Worm (Caenorhabditis elegans) whole organism, late embryonic: ENCODE results near the gene spt-4.

ENCODE experiments used
- K09A11.1 ChIP-seq: sonication (generic microtip); optimal IDR thresholded peaks from 2 replicates; lab custom pipeline; 2017; ENCODE audit warnings: antibody characterized with exemption, mild to moderate bottlenecking, missing genetic modification characterization, missing compliant biosample characterization; ENCODE audit not compliant: insufficient read depth
- T23F11.4 ChIP-seq: fragments of 200-800 bp; sonication (Bioruptor generic); optimal IDR thresholded peaks from 2 replicates; lab custom pipeline; 2018; ENCODE audit warnings: mild to moderate bottlenecking, missing genetic modification characterization, missing compliant biosample characterization
- ceh-14 ChIP-seq: sonication (generic microtip); optimal IDR thresholded peaks from 2 replicates; lab custom pipeline; 2016; ENCODE audit warnings: missing genotype, missing genetic modification characterization, missing compliant biosample characterization
- ceh-18 ChIP-seq: sonication (generic microtip); optimal IDR thresholded peaks from 2 replicates; lab custom pipeline; 2016; ENCODE audit warnings: missing genetic modification characterization, missing compliant biosample characterization
- ceh-19 ChIP-seq: fragments of 200-800 bp; sonication (Bioruptor generic); optimal IDR thresholded peaks from 2 replicates; lab custom pipeline; 2018; ENCODE audit warnings: mild to moderate bottlenecking, missing genetic modification characterization, missing compliant biosample characterization
- ceh-2 ChIP-seq: sonication (generic microtip); optimal IDR thresholded peaks from 2 replicates; lab custom pipeline; 2016; ENCODE audit warnings: missing genotype, missing genetic modification characterization, missing compliant biosample characterization
- ceh-22 ChIP-seq: sonication (generic microtip); optimal IDR thresholded peaks from 2 replicates; lab custom pipeline; 2017; ENCODE audit warnings: missing biosample characterization, missing genetic modification characterization
- ceh-31 ChIP-seq: sonication (generic microtip); optimal IDR thresholded peaks from 2 replicates; lab custom pipeline; 2016; ENCODE audit warnings: missing genetic modification characterization, missing compliant biosample characterization
- ceh-45 ChIP-seq: fragments of 200-800 bp; sonication (Bioruptor generic); IDR thresholded peaks from 2 replicates; pipeline ENCODE4 v1.3.6; 2022; ENCODE audit warnings: missing genetic modification reagents, missing genetic modification characterization, missing compliant biosample characterization
- ceh-48 ChIP-seq: sonication (generic microtip); optimal IDR thresholded peaks from 2 replicates; lab custom pipeline; 2016; ENCODE audit warnings: missing genetic modification characterization, inconsistent platforms, missing compliant biosample characterization
- ceh-9 ChIP-seq: sonication (generic microtip); optimal IDR thresholded peaks from 2 replicates; lab custom pipeline; 2016; ENCODE audit warnings: mild to moderate bottlenecking, missing genetic modification characterization, inconsistent platforms, missing compliant biosample characterization
- che-1 ChIP-seq: sonication (generic microtip); optimal IDR thresholded peaks from 2 replicates; lab custom pipeline; 2016; ENCODE audit warnings: mild to moderate bottlenecking, missing genetic modification characterization, missing compliant biosample characterization
- elt-4 ChIP-seq: sonication (generic microtip); optimal IDR thresholded peaks from 2 replicates; lab custom pipeline; 2016; ENCODE audit warnings: missing genetic modification characterization, missing compliant biosample characterization
- fax-1 ChIP-seq: sonication (generic microtip); optimal IDR thresholded peaks from 2 replicates; lab custom pipeline; 2016; ENCODE audit warnings: missing genotype, missing genetic modification characterization, missing compliant biosample characterization
- fkh-10 ChIP-seq: fragments of 150-350 bp; optimal IDR thresholded peaks from 2 replicates; lab custom pipeline; 2014; ENCODE audit warnings: missing biosample characterization, missing genetic modification reagents, missing genetic modification characterization
- fkh-6 ChIP-seq: sonication (generic microtip); optimal IDR thresholded peaks from 2 replicates; lab custom pipeline; 2016; ENCODE audit warnings: missing genetic modification characterization, missing compliant biosample characterization
- hlh-13 ChIP-seq: fragments of 200-800 bp; sonication (Bioruptor generic); optimal IDR thresholded peaks from 2 replicates; lab custom pipeline; 2018; ENCODE audit warnings: mild to moderate bottlenecking, missing genetic modification characterization, missing compliant biosample characterization
- hlh-8 ChIP-seq: sonication (generic microtip); optimal IDR thresholded peaks from 2 replicates; lab custom pipeline; 2016; ENCODE audit warnings: missing genotype, missing genetic modification characterization, missing compliant biosample characterization
- lim-6 ChIP-seq: sonication (generic microtip); optimal IDR thresholded peaks from 2 replicates; lab custom pipeline; 2016; ENCODE audit warnings: missing genetic modification characterization, missing compliant biosample characterization
- mec-3 ChIP-seq: sonication (generic microtip); optimal IDR thresholded peaks from 2 replicates; lab custom pipeline; 2016; ENCODE audit warnings: borderline replicate concordance, missing genetic modification characterization, missing compliant biosample characterization
- nhr-11 ChIP-seq: fragments of 150-350 bp; optimal IDR thresholded peaks from 2 replicates; lab custom pipeline; 2014; ENCODE audit warnings: missing biosample characterization, missing genetic modification characterization
- npax-4 ChIP-seq: sonication (generic microtip); optimal IDR thresholded peaks from 2 replicates; lab custom pipeline; 2016; ENCODE audit warnings: missing genetic modification characterization, missing compliant biosample characterization
- pax-1 ChIP-seq: fragments of 150-350 bp; optimal IDR thresholded peaks from 2 replicates; lab custom pipeline; 2014; ENCODE audit warnings: missing biosample characterization, missing genetic modification characterization
- pha-4 ChIP-seq: fragments of 150-350 bp; optimal IDR thresholded peaks from 2 replicates; lab custom pipeline; 2018; ENCODE audit warnings: missing biosample characterization, missing genetic modification reagents, missing genetic modification characterization
- pros-1 ChIP-seq: fragments of 150-350 bp; optimal IDR thresholded peaks from 2 replicates; lab custom pipeline; 2014; ENCODE audit warnings: missing biosample characterization, missing genetic modification reagents, missing genetic modification characterization
- ref-2 ChIP-seq: sonication (generic microtip); optimal IDR thresholded peaks from 2 replicates; lab custom pipeline; 2016; ENCODE audit warnings: missing genetic modification characterization, missing compliant biosample characterization
- rnt-1 ChIP-seq: sonication (generic microtip); optimal IDR thresholded peaks from 2 replicates; lab custom pipeline; 2016; ENCODE audit warnings: missing genetic modification characterization, missing compliant biosample characterization
- sdc-2 ChIP-seq: sonication (generic microtip); optimal IDR thresholded peaks from 2 replicates; lab custom pipeline; 2016; ENCODE audit warnings: missing genotype, missing genetic modification characterization, missing compliant biosample characterization
- tbx-7 ChIP-seq: sonication (generic microtip); optimal IDR thresholded peaks from 2 replicates; lab custom pipeline; 2016; ENCODE audit warnings: missing genotype, missing genetic modification characterization, missing compliant biosample characterization
- unc-3 ChIP-seq, 2 experiments: fragments of 200-800 bp in 1 of 2; sonication (Bioruptor generic) in 1 of 2; sonication (generic microtip) in 1 of 2; conservative IDR thresholded peaks in 1 of 2; optimal IDR thresholded peaks in 1 of 2; 2 replicates each; pipeline versions ENCODE4 v1.3.6 to Lab custom; 2016 to 2022; ENCODE audit warnings: missing compliant biosample characterization in 2 of 2, missing genetic modification characterization in 2 of 2, missing genetic modification reagents in 1 of 2
- unc-86 ChIP-seq: sonication (generic microtip); optimal IDR thresholded peaks from 2 replicates; lab custom pipeline; 2016; ENCODE audit warnings: missing genetic modification characterization, missing compliant biosample characterization
- zip-5 ChIP-seq: sonication (generic microtip); optimal IDR thresholded peaks from 2 replicates; lab custom pipeline; 2016; ENCODE audit warnings: missing genetic modification characterization, missing compliant biosample characterization

Gene spt-4

ce11 chrIII:39516-39915 lies 30.0 kb downstream of the spt-4 start:
- TF ChIP-seq rnt-1 (tag; lab: Kevin White, UChicago) (no peak), ceh-31 (tag; lab: Kevin White, UChicago) (peak; percentile 26)

ce11 chrIII:38117-38516 lies 31.4 kb downstream of the spt-4 start, which contains the start of gene clp-10:
Gene clp-10 (minus strand): TSS chrIII:38217.
- TF ChIP-seq rnt-1 (tag; lab: Kevin White, UChicago) (no peak), mec-3 (tag; lab: Kevin White, UChicago) (no peak), tbx-7 (tag; lab: Kevin White, UChicago) (no peak), nhr-11 (no peak), pros-1 (tag; lab: Kevin White, UChicago) (no peak), unc-3 (GFP tag; conservative IDR thresholded peaks at IDR 0.05; lab: Robert Waterston, UW) (no peak), unc-3 (tag; optimal IDR thresholded peaks at IDR 0.05; lab: Kevin White, UChicago) (no peak)

DNA sequence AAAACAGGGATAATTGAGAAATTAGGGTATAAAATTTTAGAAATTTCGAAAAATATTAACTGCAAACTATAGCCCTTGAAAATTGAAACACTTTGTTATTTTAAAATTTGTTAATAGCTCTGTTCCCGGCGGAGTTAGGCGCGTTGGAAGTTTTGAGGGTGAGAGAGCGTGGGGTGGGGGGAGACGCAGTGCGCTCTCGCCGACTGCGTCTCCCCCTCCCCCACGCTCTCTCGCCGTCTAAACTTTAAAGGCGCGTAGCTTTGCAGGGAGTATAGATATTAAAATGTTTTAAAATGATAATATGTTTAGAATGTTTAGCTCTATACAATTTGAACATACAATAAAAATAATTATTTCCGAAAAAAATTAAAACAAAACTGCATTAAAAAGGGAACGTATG lies 36.3 kb downstream of the spt-4 start:
- TF ChIP-seq mec-3 (tag; lab: Kevin White, UChicago): no peak
- TF ChIP-seq npax-4 (tag; lab: Kevin White, UChicago): no peak

- TF ChIP-seq ceh-2 (tag; lab: Kevin White, UChicago) (no peak), ceh-48 (no peak), unc-86 (tag; lab: Kevin White, UChicago) (no peak), che-1 (tag; lab: Kevin White, UChicago) (no peak), elt-4 (no peak), ref-2 (tag; lab: Kevin White, UChicago) (no peak), ceh-22 (tag; lab: Kevin White, UChicago) (no peak), ceh-19 (no peak), hlh-13 (no peak), nhr-11 (no peak), fax-1 (tag; lab: Kevin White, UChicago) (no peak), pax-1 (tag; lab: Kevin White, UChicago) (no peak), fkh-6 (tag; lab: Kevin White, UChicago) (no peak), pha-4 (tag; lab: Kevin White, UChicago) (no peak)
Measured at ce11 chrIII:31600-31999, 38.0 kb downstream of the spt-4 start.

DNA sequence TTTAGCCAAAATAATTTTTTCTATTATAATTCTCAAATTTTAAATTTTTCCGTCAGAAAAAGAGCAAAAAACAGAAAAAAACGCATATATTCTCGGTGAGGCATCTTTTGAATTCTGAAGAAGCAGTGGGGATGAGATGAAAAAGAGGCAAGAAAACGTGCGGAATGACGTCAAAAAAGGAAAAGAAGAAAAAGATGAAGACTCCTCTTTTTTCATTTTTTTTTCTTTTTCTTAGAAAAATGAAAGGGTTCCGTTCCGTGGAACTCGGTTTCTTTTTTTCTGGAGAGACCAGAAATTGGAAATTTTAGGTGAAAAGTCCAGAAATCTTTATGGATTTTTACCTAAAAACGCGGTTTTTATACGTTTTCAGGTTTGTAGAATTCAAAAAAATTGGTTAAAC lies 39.2 kb downstream of the spt-4 start:
- TF ChIP-seq ceh-18 (tag; lab: Kevin White, UChicago) (no peak), nhr-11 (no peak), T23F11.4 (GFP tag; lab: Kevin White, UChicago) (no peak), ceh-2 (tag; lab: Kevin White, UChicago) (no peak), lim-6 (tag; lab: Kevin White, UChicago) (no peak), ceh-9 (no peak), zip-5 (tag; lab: Kevin White, UChicago) (no peak), ceh-19 (no peak), rnt-1 (tag; lab: Kevin White, UChicago) (no peak), fkh-10 (no peak), fax-1 (tag; lab: Kevin White, UChicago) (no peak), ceh-45 (GFP tag; lab: Robert Waterston, UW) (no peak), ceh-31 (tag; lab: Kevin White, UChicago) (no peak), K09A11.1 (no peak), hlh-8 (tag; lab: Kevin White, UChicago) (no peak), ceh-14 (tag; lab: Kevin White, UChicago) (no peak)

- TF ChIP-seq sdc-2 (tag; lab: Kevin White, UChicago): no peak
- TF ChIP-seq lim-6 (tag; lab: Kevin White, UChicago): no peak
Measured at ce11 chrIII:29626-30025, 39.9 kb downstream of the spt-4 start.
